Worm (Caenorhabditis elegans) whole organism, late embryonic: ENCODE measurements around the gene C02F12.5.

Experiments used
- K09A11.1 ChIP-seq: sonication (generic microtip); optimal IDR thresholded peaks from 2 replicates; lab custom pipeline; 2017; ENCODE audit warnings: antibody characterized with exemption, mild to moderate bottlenecking, missing genetic modification characterization, missing compliant biosample characterization; ENCODE audit not compliant: insufficient read depth
- ceh-18 ChIP-seq: sonication (generic microtip); optimal IDR thresholded peaks from 2 replicates; lab custom pipeline; 2016; ENCODE audit warnings: missing genetic modification characterization, missing compliant biosample characterization
- dve-1 ChIP-seq: sonication (generic microtip); optimal IDR thresholded peaks from 2 replicates; lab custom pipeline; 2017; ENCODE audit warnings: antibody characterized with exemption, mild to moderate bottlenecking, missing genetic modification characterization, missing compliant biosample characterization
- elt-4 ChIP-seq: sonication (generic microtip); optimal IDR thresholded peaks from 2 replicates; lab custom pipeline; 2016; ENCODE audit warnings: missing genetic modification characterization, missing compliant biosample characterization
- nhr-11 ChIP-seq: fragments of 150-350 bp; optimal IDR thresholded peaks from 2 replicates; lab custom pipeline; 2014; ENCODE audit warnings: missing biosample characterization, missing genetic modification characterization

DNA sequence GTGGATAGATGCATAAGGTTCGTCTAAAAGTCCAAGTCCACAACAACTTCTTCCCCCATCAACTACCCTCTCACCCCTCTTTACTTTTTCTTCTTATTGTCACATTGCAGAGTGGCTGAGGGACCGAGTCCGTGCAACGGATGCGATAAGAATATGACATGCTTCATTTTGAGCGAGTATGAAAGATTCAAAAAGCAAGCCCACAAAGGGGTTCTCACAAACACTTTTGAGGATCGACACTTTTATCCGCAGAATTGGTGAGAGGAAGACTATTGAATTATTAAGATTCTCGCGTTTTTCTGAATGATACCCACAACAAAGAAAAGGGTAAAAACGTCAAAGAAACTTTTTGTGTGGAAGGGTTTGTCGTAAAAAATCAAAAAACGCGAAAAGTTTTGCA is 46.3 kb downstream of the C02F12.5 start:
- no peak for TF ChIP-seq elt-4 (tag; lab: Kevin White, UChicago)
- TF ChIP-seq nhr-11 = no peak
- no peak for TF ChIP-seq K09A11.1 (tag; lab: Kevin White, UChicago)
- TF ChIP-seq ceh-18 = no peak
- TF ChIP-seq dve-1 = no peak
